Fruit fly (Drosophila melanogaster) whole organism, embryonic: ENCODE measurements around the gene CG18302.

Experiments used
- Abd-B ChIP-seq: fragments of 200-800 bp; sonication (Bioruptor generic); optimal IDR thresholded peaks from 2 replicates; lab custom pipeline; 2018; ENCODE audit warnings: missing biosample characterization, mild to moderate bottlenecking, missing genetic modification characterization, moderate library complexity
- CG13775 ChIP-seq: fragments of 200-800 bp; sonication (Bioruptor generic); optimal IDR thresholded peaks from 3 replicates; lab custom pipeline; 2017; ENCODE audit warnings: missing biosample characterization, mild to moderate bottlenecking, missing genetic modification characterization
- CG14860 ChIP-seq: fragments of 200-800 bp; sonication (Bioruptor generic); IDR thresholded peaks from 3 replicates; pipeline ENCODE4 v1.3.6; 2022; ENCODE audit warnings: missing biosample characterization, missing genetic modification characterization; ENCODE audit not compliant: partially characterized antibody
- CG15073 ChIP-seq: fragments of 200-800 bp; sonication (Bioruptor generic); optimal IDR thresholded peaks from 2 replicates; lab custom pipeline; 2016; ENCODE audit warnings: missing biosample characterization, missing genetic modification characterization
- CG1529 ChIP-seq: fragments of 200-800 bp; sonication (Bioruptor generic); optimal IDR thresholded peaks from 3 replicates; lab custom pipeline; 2018; ENCODE audit warnings: missing biosample characterization, missing genetic modification characterization
- CG17361 ChIP-seq: fragments of 200-800 bp; sonication (Bioruptor generic); IDR thresholded peaks from 3 replicates; pipeline ENCODE4 v1.3.6; 2022; ENCODE audit warnings: missing biosample characterization, missing genetic modification characterization
- CG18011 ChIP-seq: fragments of 200-800 bp; sonication (Bioruptor generic); optimal IDR thresholded peaks from 2 replicates; lab custom pipeline; 2017; ENCODE audit warnings: missing biosample characterization, missing genetic modification characterization, mild to moderate bottlenecking, moderate library complexity, missing genotype
- CG2120 ChIP-seq: fragments of 200-800 bp; sonication (Bioruptor generic); optimal IDR thresholded peaks from 3 replicates; lab custom pipeline; 2016; ENCODE audit warnings: missing biosample characterization, missing genetic modification characterization
- CG2712 ChIP-seq: fragments of 200-800 bp; optimal IDR thresholded peaks from 3 replicates; lab custom pipeline; 2019; ENCODE audit warnings: missing biosample characterization, mild to moderate bottlenecking, missing genetic modification characterization, moderate library complexity
- CG31365 ChIP-seq: fragments of 200-800 bp; sonication (Bioruptor generic); optimal IDR thresholded peaks from 2 replicates; lab custom pipeline; 2018; ENCODE audit warnings: missing biosample characterization, mild to moderate bottlenecking, missing genetic modification characterization
- CG4360 ChIP-seq: fragments of 200-800 bp; sonication (Bioruptor generic); IDR thresholded peaks from 2 replicates; pipeline ENCODE4 v1.3.6; 2022; ENCODE audit warnings: missing biosample characterization, missing genetic modification characterization
- CG6689 ChIP-seq: fragments of 200-800 bp; sonication (Bioruptor generic); IDR thresholded peaks from 2 replicates; pipeline ENCODE4 v1.3.6; 2022; ENCODE audit warnings: missing biosample characterization, missing genetic modification characterization
- Elba2 ChIP-seq: fragments of 200-800 bp; sonication (Bioruptor generic); optimal IDR thresholded peaks from 3 replicates; lab custom pipeline; 2016; ENCODE audit warnings: missing biosample characterization, missing genetic modification characterization
- GATAe ChIP-seq: fragments of 200-800 bp; sonication (Bioruptor generic); conservative IDR thresholded peaks from 2 replicates; pipeline ENCODE4 v1.3.6; 2022; ENCODE audit warnings: missing biosample characterization, missing genetic modification characterization
- HLHmδ ChIP-seq: fragments of 200-800 bp; sonication (Bioruptor generic); optimal IDR thresholded peaks from 2 replicates; lab custom pipeline; 2018; ENCODE audit warnings: missing biosample characterization, mild to moderate bottlenecking, missing genetic modification characterization, moderate library complexity
- Hmr ChIP-seq: fragments of 200-800 bp; sonication (Bioruptor generic); optimal IDR thresholded peaks from 3 replicates; lab custom pipeline; 2017; ENCODE audit warnings: mild to moderate bottlenecking, missing biosample characterization, missing genetic modification reagents, missing genetic modification characterization
- MESR4 ChIP-seq: fragments of 200-800 bp; sonication (Bioruptor generic); optimal IDR thresholded peaks from 2 replicates; lab custom pipeline; 2018; ENCODE audit warnings: missing biosample characterization, mild to moderate bottlenecking, missing genetic modification characterization, moderate library complexity
- Nf-YB ChIP-seq: fragments of 200-800 bp; sonication (Bioruptor generic); optimal IDR thresholded peaks from 3 replicates; lab custom pipeline; 2019; ENCODE audit warnings: missing biosample characterization, mild to moderate bottlenecking, missing genetic modification characterization, moderate library complexity
- Rfx ChIP-seq: fragments of 200-800 bp; sonication (Bioruptor generic); IDR thresholded peaks from 2 replicates; pipeline ENCODE4 v1.3.6; 2022; ENCODE audit warnings: missing biosample characterization, missing genetic modification characterization
- Rx ChIP-seq: fragments of 200-800 bp; sonication (Bioruptor generic); IDR thresholded peaks from 2 replicates; pipeline ENCODE4 v1.3.6; 2022; ENCODE audit warnings: missing biosample characterization, missing genetic modification characterization
- Sox100B ChIP-seq: fragments of 200-800 bp; sonication (Bioruptor generic); optimal IDR thresholded peaks from 3 replicates; lab custom pipeline; 2018; ENCODE audit warnings: missing biosample characterization, mild to moderate bottlenecking, missing genetic modification characterization
- Usf ChIP-seq: fragments of 200-800 bp; sonication (Bioruptor generic); optimal IDR thresholded peaks from 2 replicates; lab custom pipeline; 2017; ENCODE audit warnings: missing genotype, missing biosample characterization, missing genetic modification characterization
- Vsx1 ChIP-seq: fragments of 200-800 bp; sonication (Bioruptor generic); optimal IDR thresholded peaks from 2 replicates; lab custom pipeline; 2017; ENCODE audit warnings: missing biosample characterization, mild to moderate bottlenecking, missing genetic modification characterization, missing genetic modification reagents
- ap ChIP-seq: fragments of 200-800 bp; sonication (Bioruptor generic); IDR thresholded peaks from 2 replicates; pipeline ENCODE4 v1.3.6; 2022; ENCODE audit warnings: missing biosample characterization, missing genetic modification characterization
- bowl ChIP-seq: fragments of 200-800 bp; sonication (Bioruptor generic); IDR thresholded peaks from 2 replicates; pipeline ENCODE4 v1.3.6; 2022; ENCODE audit warnings: missing biosample characterization, missing genetic modification characterization
- cad ChIP-seq: fragments of >200 bp; optimal IDR thresholded peaks from 2 replicates; lab custom pipeline; 2017; ENCODE audit warnings: missing biosample characterization, missing genetic modification characterization
- chif ChIP-seq, 2 experiments: fragments of 200-800 bp; sonication (Bioruptor generic); optimal IDR thresholded peaks; 3 replicates each; lab custom pipeline; 2016; ENCODE audit warnings: missing biosample characterization in 2 of 2, missing genetic modification characterization in 2 of 2
- chinmo ChIP-seq: fragments of 200-800 bp; sonication (Bioruptor generic); IDR thresholded peaks from 4 replicates; pipeline ENCODE4 v1.3.6; 2022; ENCODE audit warnings: missing biosample characterization, missing genetic modification characterization; ENCODE audit not compliant: partially characterized antibody
- crol ChIP-seq: fragments of 200-800 bp; sonication (Bioruptor generic); IDR thresholded peaks from 2 replicates; pipeline ENCODE4 v1.3.6; 2022; ENCODE audit warnings: missing biosample characterization, missing genetic modification characterization
- crp ChIP-seq, 2 experiments: fragments of 200-800 bp; sonication (Bioruptor generic); optimal IDR thresholded peaks; 2 replicates in 1 of 2; 3 replicates in 1 of 2; lab custom pipeline; 2017; ENCODE audit warnings: missing biosample characterization in 2 of 2, missing genetic modification characterization in 2 of 2, mild to moderate bottlenecking in 1 of 2, moderate library complexity in 1 of 2
- en ChIP-seq: fragments of 200-800 bp; sonication (Bioruptor generic); optimal IDR thresholded peaks from 2 replicates; lab custom pipeline; 2016; ENCODE audit warnings: missing biosample characterization, missing genetic modification characterization
- esg ChIP-seq: fragments of 200-800 bp; sonication (Bioruptor generic); conservative IDR thresholded peaks from 2 replicates; pipeline ENCODE4 v1.3.6; 2022; ENCODE audit warnings: missing biosample characterization, missing genetic modification characterization
- eve ChIP-seq, 2 experiments: fragments of >200 bp; optimal IDR thresholded peaks; 2 replicates each; lab custom pipeline; 2017; ENCODE audit warnings: missing biosample characterization in 2 of 2, missing genetic modification characterization in 2 of 2
- ewg ChIP-seq: fragments of 200-800 bp; sonication (Bioruptor generic); optimal IDR thresholded peaks from 3 replicates; lab custom pipeline; 2017; ENCODE audit warnings: mild to moderate bottlenecking, missing biosample characterization, missing genetic modification reagents, missing genetic modification characterization
- gcm ChIP-seq: fragments of 200-800 bp; sonication (Bioruptor generic); optimal IDR thresholded peaks from 2 replicates; lab custom pipeline; 2019; ENCODE audit warnings: missing biosample characterization, mild to moderate bottlenecking, missing genetic modification characterization, moderate library complexity
- gem ChIP-seq: fragments of 200-800 bp; sonication (Bioruptor generic); optimal IDR thresholded peaks from 2 replicates; lab custom pipeline; 2019; ENCODE audit warnings: missing biosample characterization, mild to moderate bottlenecking, missing genetic modification characterization, moderate library complexity
- kay ChIP-seq: fragments of 200-800 bp; sonication (Bioruptor generic); optimal IDR thresholded peaks from 2 replicates; lab custom pipeline; 2016; ENCODE audit warnings: missing biosample characterization, missing genetic modification characterization
- odd ChIP-seq: fragments of 200-800 bp; sonication (Bioruptor generic); optimal IDR thresholded peaks from 2 replicates; lab custom pipeline; 2017; ENCODE audit warnings: missing biosample characterization, mild to moderate bottlenecking, missing genetic modification characterization
- pan ChIP-seq, 4 experiments: fragments of >200 bp in 3 of 4; fragments of 200-800 bp in 1 of 4; sonication (Bioruptor generic) in 1 of 4; optimal IDR thresholded peaks in 3 of 4; IDR thresholded peaks in 1 of 4; 2 replicates each; pipeline versions ENCODE4 v1.3.6 to Lab custom; 2017 to 2022; ENCODE audit warnings: missing biosample characterization in 2 of 4, missing genetic modification characterization in 2 of 4, mixed read lengths in 1 of 4
- rib ChIP-seq: fragments of 200-800 bp; sonication (Bioruptor generic); IDR thresholded peaks from 2 replicates; pipeline ENCODE4 v1.3.6; 2022; ENCODE audit warnings: missing biosample characterization, missing genetic modification characterization
- ro ChIP-seq: fragments of 200-800 bp; sonication (Bioruptor generic); IDR thresholded peaks from 2 replicates; pipeline ENCODE4 v1.3.6; 2022; ENCODE audit warnings: missing biosample characterization, missing genetic modification characterization
- sd ChIP-seq: fragments of 200-800 bp; sonication (Bioruptor generic); optimal IDR thresholded peaks from 3 replicates; lab custom pipeline; 2018; ENCODE audit warnings: missing biosample characterization, mild to moderate bottlenecking, missing genetic modification characterization, moderate library complexity
- sens ChIP-seq: fragments of 200-800 bp; sonication (Bioruptor generic); peaks from one replicate; lab custom pipeline; 2016; ENCODE audit warnings: missing biosample characterization, missing genetic modification characterization
- sens-2 ChIP-seq: fragments of 200-800 bp; sonication (Bioruptor generic); IDR thresholded peaks from 2 replicates; pipeline ENCODE4 v1.3.6; 2022; ENCODE audit warnings: missing biosample characterization, missing genetic modification characterization
- sqz ChIP-seq: fragments of 200-800 bp; sonication (Bioruptor generic); optimal IDR thresholded peaks from 3 replicates; lab custom pipeline; 2018; ENCODE audit warnings: missing biosample characterization, mild to moderate bottlenecking, missing genetic modification characterization
- sug ChIP-seq: fragments of 200-800 bp; optimal IDR thresholded peaks from 2 replicates; lab custom pipeline; 2019; ENCODE audit warnings: missing biosample characterization, mild to moderate bottlenecking, missing genetic modification characterization, moderate library complexity
- tup ChIP-seq: fragments of 200-800 bp; sonication (Bioruptor generic); optimal IDR thresholded peaks from 2 replicates; lab custom pipeline; 2016; ENCODE audit warnings: missing biosample characterization, mild to moderate bottlenecking, missing genetic modification characterization, moderate library complexity
- twi ChIP-seq: fragments of 200-800 bp; optimal IDR thresholded peaks from 2 replicates; lab custom pipeline; 2019; ENCODE audit warnings: missing biosample characterization, mild to moderate bottlenecking, missing genetic modification characterization, moderate library complexity
- usp ChIP-seq: fragments of >200 bp; optimal IDR thresholded peaks from 2 replicates; lab custom pipeline; 2017; ENCODE audit warnings: missing biosample characterization, missing genetic modification characterization

The CG18302 gene

dm6 chr2L:10552807-10553206 lies 18.7 kb downstream of the CG18302 start (continued):
- TF ChIP-seq Usf (no peak), Sox100B (GFP tag; lab: Kevin White, UChicago) (peak; percentile 4), chif (GFP tag; optimal IDR thresholded peaks at IDR 0.05; lab: Kevin White, UChicago) (peak; percentile 21 to 42), gem (tag; lab: Kevin White, UChicago) (peak; percentile 54), usp (no peak), CG1529 (GFP tag; lab: Kevin White, UChicago) (peak; percentile 25), kay (GFP tag; lab: Kevin White, UChicago) (peak; percentile 16), Elba2 (no peak), sug (tag; lab: Kevin White, UChicago) (peak; percentile 14), esg (GFP tag; lab: Robert Waterston, UW) (no peak), CG17361 (no peak), odd (GFP tag; lab: Kevin White, UChicago) (peak; percentile 36), rib (GFP tag; lab: Robert Waterston, UW) (no peak), Rfx (GFP tag; lab: Robert Waterston, UW) (peak; percentile 52; the same call in 1 of the 2 replicates), CG18011 (GFP tag; lab: Kevin White, UChicago) (no peak), Nf-YB (GFP tag; lab: Kevin White, UChicago) (no peak), pan (optimal IDR thresholded peaks at IDR 0.05; lab: Kevin White, UChicago) (no peak), pan (GFP tag; optimal IDR thresholded peaks at IDR 0.05 in 1 of 2, IDR thresholded peaks at IDR 0.05 in 1 of 2) (peak in 1 of 2 experiments; percentile 11), MESR4 (GFP tag; lab: Kevin White, UChicago) (no peak)

- no peak for TF ChIP-seq CG4360 (GFP tag; lab: Robert Waterston, UW)
- peak; percentile 37 for TF ChIP-seq sens (GFP tag; lab: Kevin White, UChicago)
- peak; percentile 6 for TF ChIP-seq gcm (GFP tag; lab: Kevin White, UChicago)
- no peak for TF ChIP-seq CG2712 (tag; lab: Kevin White, UChicago)
- TF ChIP-seq twi (tag; lab: Kevin White, UChicago): peak; percentile 76
- TF ChIP-seq ap: no peak
- TF ChIP-seq HLHmδ: peak; percentile 15
- TF ChIP-seq CG6689: peak; percentile 49; the same call in 1 of the 2 replicates
- TF ChIP-seq CG15073 (GFP tag; lab: Kevin White, UChicago): no peak
- no peak for TF ChIP-seq Hmr
- TF ChIP-seq bowl (GFP tag; lab: Robert Waterston, UW): no peak
- peak; percentile 5 for TF ChIP-seq Vsx1 (GFP tag; lab: Kevin White, UChicago)
- TF ChIP-seq chinmo (GFP tag; lab: Robert Waterston, UW): 0 out of 4 replicates have a peak, but pooled peaks have one; percentile 17
- peak; percentile 20 for TF ChIP-seq Abd-B (GFP tag; lab: Kevin White, UChicago)
- TF ChIP-seq CG2120 (GFP tag; lab: Kevin White, UChicago): no peak
- TF ChIP-seq, all 482 proteins: peak for 8
Observed at dm6 chr2L:10553692-10554091, 19.6 kb downstream of the CG18302 start.

dm6 chr2L:10554676-10555075 lies 20.6 kb downstream of the CG18302 start:
- TF ChIP-seq CG13775 (GFP tag; lab: Kevin White, UChicago) (no peak), cad (peak; percentile 26), CG14860 (GFP tag; lab: Robert Waterston, UW) (no peak), sens-2 (peak; percentile 83), twi (tag; lab: Kevin White, UChicago) (peak; percentile 81), crol (GFP tag; lab: Robert Waterston, UW) (peak; percentile 86), Vsx1 (GFP tag; lab: Kevin White, UChicago) (peak; percentile 40), ewg (GFP tag; lab: Kevin White, UChicago) (no peak), GATAe (GFP tag; lab: Robert Waterston, UW) (0 out of 2 replicates have a peak, but pooled peaks have one; percentile 11), eve (GFP tag; optimal IDR thresholded peaks at IDR 0.05; lab: Kevin White, UChicago) (no peak), crp (GFP tag; optimal IDR thresholded peaks at IDR 0.05; lab: Kevin White, UChicago) (no peak), sqz (GFP tag; lab: Kevin White, UChicago) (no peak), sd (peak; percentile 81), en (GFP tag; lab: Kevin White, UChicago) (no peak), tup (GFP tag; lab: Kevin White, UChicago) (no peak), CG31365 (no peak), Rx (GFP tag; lab: Robert Waterston, UW) (no peak), ro (GFP tag; lab: Robert Waterston, UW) (no peak)
